Worm (Caenorhabditis elegans) whole organism, L1 larva: ENCODE measurements around the gene C08E8.2.

Experiments used
- lin-15B ChIP-seq: fragments of 150-350 bp; sonication (generic microtip); optimal IDR thresholded peaks from 3 replicates; lab custom pipeline; 2014; ENCODE audit warnings: missing biosample characterization, missing genetic modification characterization
- nhr-47 ChIP-seq: sonication (generic microtip); optimal IDR thresholded peaks from 2 replicates; lab custom pipeline; 2016; ENCODE audit warnings: mild to moderate bottlenecking, missing genetic modification characterization, moderate library complexity, missing compliant biosample characterization

ce11 chrV:18359888-18360287, 4.2 kb upstream of the C08E8.2 start, which contains the start of gene C08E8.5:
- TF ChIP-seq nhr-47 (tag; lab: Kevin White, UChicago) (no peak), lin-15B (tag; lab: Kevin White, UChicago) (no peak)
